Worm (Caenorhabditis elegans) whole organism, L4 larva: Measurements from ENCODE around the gene ecps-2.

ENCODE experiments used
- F10B5.3 ChIP-seq: sonication (generic microtip); optimal IDR thresholded peaks from 2 replicates; lab custom pipeline; 2016; ENCODE audit warnings: mild to moderate bottlenecking, missing genetic modification characterization, missing compliant biosample characterization
- F49E8.2 ChIP-seq: sonication (generic microtip); optimal IDR thresholded peaks from 2 replicates; lab custom pipeline; 2016; ENCODE audit warnings: missing compliant biosample characterization, mild to moderate bottlenecking, missing genetic modification characterization, borderline replicate concordance
- Y105C5A.15 ChIP-seq: fragments of 200-800 bp; sonication (Bioruptor generic); IDR thresholded peaks from 2 replicates; pipeline ENCODE4 v1.3.6; 2022; ENCODE audit warnings: missing genetic modification characterization, missing compliant biosample characterization
- ZK546.5 ChIP-seq, 2 experiments: sonication (generic microtip); optimal IDR thresholded peaks; 2 replicates each; lab custom pipeline; 2017; ENCODE audit warnings: missing biosample characterization in 2 of 2, missing genetic modification characterization in 2 of 2
- aha-1 ChIP-seq: fragments of 150-350 bp; peaks from one replicate; lab custom pipeline; 2014; ENCODE audit warnings: missing biosample characterization, missing genetic modification characterization
- ama-1 ChIP-seq: fragments of 150-350 bp; optimal IDR thresholded peaks from 2 replicates; lab custom pipeline; 2014; ENCODE audit warnings: inconsistent platforms, mixed read lengths
- ceh-20 ChIP-seq: fragments of 200-800 bp; sonication (Bioruptor generic); IDR thresholded peaks from 2 replicates; pipeline ENCODE4 v1.3.6; 2022; ENCODE audit warnings: missing genetic modification reagents, missing genetic modification characterization, missing compliant biosample characterization
- ceh-62 ChIP-seq: sonication (generic microtip); optimal IDR thresholded peaks from 2 replicates; lab custom pipeline; 2017; ENCODE audit warnings: missing biosample characterization, missing genetic modification characterization
- cey-2 ChIP-seq: sonication (generic microtip); optimal IDR thresholded peaks from 3 replicates; lab custom pipeline; 2017; ENCODE audit warnings: missing genetic modification characterization, mild to moderate bottlenecking, missing compliant biosample characterization, antibody characterized with exemption, borderline replicate concordance; ENCODE audit not compliant: insufficient read depth
- daf-19 ChIP-seq: fragments of 200-800 bp; sonication (Bioruptor generic); conservative IDR thresholded peaks from 2 replicates; pipeline ENCODE4 v1.3.6; 2022; ENCODE audit warnings: missing genetic modification characterization, missing compliant biosample characterization
- duxl-1 ChIP-seq: sonication (generic microtip); optimal IDR thresholded peaks from 2 replicates; lab custom pipeline; 2016; ENCODE audit warnings: mild to moderate bottlenecking, missing genetic modification characterization, moderate library complexity, missing compliant biosample characterization; ENCODE audit not compliant: poor library complexity
- egl-27 ChIP-seq: sonication (generic microtip); optimal IDR thresholded peaks from 3 replicates; lab custom pipeline; 2017; ENCODE audit warnings: missing biosample characterization, missing genetic modification reagents, missing genetic modification characterization
- fkh-10 ChIP-seq: fragments of 150-350 bp; optimal IDR thresholded peaks from 2 replicates; lab custom pipeline; 2014; ENCODE audit warnings: missing biosample characterization, missing genetic modification reagents, missing genetic modification characterization
- gei-8 ChIP-seq: fragments of 200-800 bp; sonication (Bioruptor generic); optimal IDR thresholded peaks from 2 replicates; lab custom pipeline; 2018; ENCODE audit warnings: mild to moderate bottlenecking, missing genetic modification characterization, missing compliant biosample characterization
- hlh-30 ChIP-seq: sonication (generic microtip); optimal IDR thresholded peaks from 2 replicates; lab custom pipeline; 2017; ENCODE audit warnings: antibody characterized with exemption, mild to moderate bottlenecking, missing genetic modification characterization, missing compliant biosample characterization; ENCODE audit not compliant: insufficient read depth
- lin-1 ChIP-seq: fragments of 200-800 bp; sonication (Bioruptor generic); IDR thresholded peaks from 2 replicates; pipeline ENCODE4 v1.3.6; 2022; ENCODE audit warnings: missing genetic modification reagents, missing genetic modification characterization, missing compliant biosample characterization
- lin-13 ChIP-seq: fragments of 150-350 bp; optimal IDR thresholded peaks from 2 replicates; lab custom pipeline; 2014; ENCODE audit warnings: missing biosample characterization, missing genetic modification reagents, missing genetic modification characterization
- lin-15B ChIP-seq: fragments of 150-350 bp; sonication (generic microtip); optimal IDR thresholded peaks from 3 replicates; lab custom pipeline; 2014; ENCODE audit warnings: missing biosample characterization, missing genetic modification characterization
- lin-29 ChIP-seq: fragments of 200-800 bp; sonication (Bioruptor generic); IDR thresholded peaks from 2 replicates; pipeline ENCODE4 v1.3.6; 2022; ENCODE audit warnings: missing genetic modification reagents, missing genetic modification characterization, missing compliant biosample characterization
- lin-38 ChIP-seq: fragments of 200-800 bp; sonication (Bioruptor generic); IDR thresholded peaks from 2 replicates; pipeline ENCODE4 v1.3.6; 2022; ENCODE audit warnings: missing genetic modification reagents, missing genetic modification characterization, missing compliant biosample characterization
- lin-39 ChIP-seq: fragments of 150-350 bp; optimal IDR thresholded peaks from 2 replicates; lab custom pipeline; 2014; ENCODE audit warnings: missing biosample characterization, missing genetic modification reagents, missing genetic modification characterization
- lir-3 ChIP-seq: sonication (generic microtip); optimal IDR thresholded peaks from 2 replicates; lab custom pipeline; 2016; ENCODE audit warnings: mild to moderate bottlenecking, missing genetic modification characterization, missing compliant biosample characterization
- lsy-2 ChIP-seq, 2 experiments: fragments of 150-350 bp in 1 of 2; sonication (generic microtip) in 1 of 2; optimal IDR thresholded peaks; 2 replicates each; lab custom pipeline; 2014 to 2017; ENCODE audit warnings: missing biosample characterization in 2 of 2, missing genetic modification characterization in 2 of 2
- mep-1 ChIP-seq: fragments of 150-350 bp; sonication (generic microtip); optimal IDR thresholded peaks from 3 replicates; lab custom pipeline; 2014; ENCODE audit warnings: missing biosample characterization, missing genetic modification characterization
- mxl-3 ChIP-seq: fragments of 200-800 bp; sonication (Bioruptor generic); optimal IDR thresholded peaks from 2 replicates; lab custom pipeline; 2018; ENCODE audit warnings: mild to moderate bottlenecking, missing genetic modification characterization, missing compliant biosample characterization
- nhr-10 ChIP-seq: fragments of 150-350 bp; optimal IDR thresholded peaks from 2 replicates; lab custom pipeline; 2014; ENCODE audit warnings: missing biosample characterization, missing genetic modification characterization
- nhr-102 ChIP-seq: sonication (generic microtip); optimal IDR thresholded peaks from 2 replicates; lab custom pipeline; 2016; ENCODE audit warnings: mild to moderate bottlenecking, missing genetic modification characterization, moderate library complexity, missing compliant biosample characterization
- nhr-111 ChIP-seq: fragments of 200-800 bp; sonication (Bioruptor generic); optimal IDR thresholded peaks from 2 replicates; lab custom pipeline; 2018; ENCODE audit warnings: mild to moderate bottlenecking, missing genetic modification characterization, missing compliant biosample characterization
- nhr-25 ChIP-seq: sonication (generic microtip); optimal IDR thresholded peaks from 2 replicates; lab custom pipeline; 2017; ENCODE audit warnings: missing genetic modification characterization, mild to moderate bottlenecking, missing compliant biosample characterization, antibody characterized with exemption, moderate library complexity, borderline replicate concordance; ENCODE audit not compliant: insufficient read depth
- nhr-42 ChIP-seq: fragments of 200-800 bp; sonication (Bioruptor generic); IDR thresholded peaks from 2 replicates; pipeline ENCODE4 v1.3.6; 2022; ENCODE audit warnings: missing genetic modification characterization, missing compliant biosample characterization
- nhr-6 ChIP-seq: fragments of 150-350 bp; optimal IDR thresholded peaks from 2 replicates; lab custom pipeline; 2014; ENCODE audit warnings: missing biosample characterization, missing genetic modification characterization
- pha-4 ChIP-seq, 2 experiments: fragments of 150-350 bp in 1 of 2; fragments of 200-800 bp in 1 of 2; sonication (Bioruptor generic) in 1 of 2; IDR thresholded peaks in 1 of 2; optimal IDR thresholded peaks in 1 of 2; 2 replicates each; pipeline versions ENCODE4 v1.3.6 to Lab custom; 2014 to 2022; ENCODE audit warnings: missing genetic modification characterization in 2 of 2, missing genetic modification reagents in 2 of 2, missing biosample characterization in 1 of 2, missing compliant biosample characterization in 1 of 2
- php-3 ChIP-seq: fragments of 200-800 bp; sonication (Bioruptor generic); IDR thresholded peaks from 2 replicates; pipeline ENCODE4 v1.3.6; 2022; ENCODE audit warnings: missing genetic modification reagents, missing genetic modification characterization, missing compliant biosample characterization
- saeg-2 ChIP-seq: fragments of 200-800 bp; sonication (Bioruptor generic); IDR thresholded peaks from 2 replicates; pipeline ENCODE4 v1.3.6; 2022; ENCODE audit warnings: missing genetic modification reagents, missing genetic modification characterization, missing compliant biosample characterization
- skn-1 ChIP-seq: fragments of 150-350 bp; optimal IDR thresholded peaks from 2 replicates; lab custom pipeline; 2014; ENCODE audit warnings: missing biosample characterization, missing genetic modification characterization
- snpc-4 ChIP-seq: fragments of 150-350 bp; optimal IDR thresholded peaks from 2 replicates; lab custom pipeline; 2014; ENCODE audit warnings: missing biosample characterization, missing genetic modification characterization
- tag-97 ChIP-seq: fragments of 200-800 bp; sonication (Bioruptor generic); IDR thresholded peaks from 2 replicates; pipeline ENCODE4 v1.3.6; 2022; ENCODE audit warnings: missing genetic modification characterization, missing compliant biosample characterization
- tra-1 ChIP-seq: fragments of 200-800 bp; sonication (Bioruptor generic); IDR thresholded peaks from 2 replicates; pipeline ENCODE4 v1.3.6; 2022; ENCODE audit warnings: missing genetic modification reagents, missing genetic modification characterization, missing compliant biosample characterization
- unc-62 ChIP-seq, 3 experiments: fragments of 150-350 bp in 1 of 3; sonication (generic microtip); optimal IDR thresholded peaks in 2 of 3; peaks in 1 of 3; 1 replicate in 1 of 3; 2 replicates in 2 of 3; lab custom pipeline; 2014 to 2017; ENCODE audit warnings: missing biosample characterization in 3 of 3, missing genetic modification characterization in 3 of 3, missing genetic modification reagents in 3 of 3, missing genotype in 1 of 3
- zag-1 ChIP-seq: fragments of 150-350 bp; optimal IDR thresholded peaks from 2 replicates; lab custom pipeline; 2014; ENCODE audit warnings: missing biosample characterization, missing genetic modification characterization
- zfp-2 ChIP-seq: sonication (generic microtip); optimal IDR thresholded peaks from 2 replicates; lab custom pipeline; 2016; ENCODE audit warnings: mild to moderate bottlenecking, missing genetic modification characterization, missing compliant biosample characterization
- zfp-3 ChIP-seq: fragments of 200-800 bp; sonication (Bioruptor generic); conservative IDR thresholded peaks from 2 replicates; pipeline ENCODE4 v1.3.6; 2022; ENCODE audit warnings: missing genetic modification reagents, missing genetic modification characterization, missing compliant biosample characterization
- zip-2 ChIP-seq: fragments of 150-350 bp; optimal IDR thresholded peaks from 2 replicates; lab custom pipeline; 2014; ENCODE audit warnings: missing biosample characterization, missing genetic modification characterization
- ztf-11 ChIP-seq: fragments of 150-350 bp; optimal IDR thresholded peaks from 2 replicates; lab custom pipeline; 2014; ENCODE audit warnings: missing biosample characterization, missing genetic modification characterization

Gene ecps-2

ce11 chrIII:10460427-10461163 lies 17.7 kb downstream of the ecps-2 start, which contains the start of gene ecps-1 (continued):
- peak; percentile 28 for TF ChIP-seq nhr-25 (tag; lab: Kevin White, UChicago)
- TF ChIP-seq lin-38 (GFP tag; lab: Robert Waterston, UW) = peak; percentile 99
- peak; percentile 78 for TF ChIP-seq nhr-42 (GFP tag; lab: Robert Waterston, UW)
- peak; percentile 80 for TF ChIP-seq duxl-1 (tag; lab: Kevin White, UChicago)
- TF ChIP-seq lir-3 = peak; percentile 21
- TF ChIP-seq daf-19 (GFP tag; lab: Robert Waterston, UW) = no peak
- peak; percentile 26 for TF ChIP-seq fkh-10 (GFP tag; lab: Kevin White, UChicago)
- TF ChIP-seq mep-1 (tag; lab: Kevin White, UChicago) = peak; percentile 94
- no peak for TF ChIP-seq snpc-4 (tag; lab: Kevin White, UChicago)
- no peak for TF ChIP-seq skn-1 (tag; lab: Kevin White, UChicago)
- TF ChIP-seq lin-1 (GFP tag; lab: Robert Waterston, UW) = peak; percentile 34; the same call in 1 of the 2 replicates
- 0 out of 2 replicates have a peak, but pooled peaks have one; percentile 74 for TF ChIP-seq pha-4 (GFP tag; IDR thresholded peaks at IDR 0.05; lab: Robert Waterston, UW)
- TF ChIP-seq pha-4 (tag; optimal IDR thresholded peaks at IDR 0.05; lab: Kevin White, UChicago) = peak; percentile 79
- peak; percentile 42 for TF ChIP-seq nhr-10

- no peak for TF ChIP-seq zfp-2 (tag; lab: Kevin White, UChicago)
- no peak for TF ChIP-seq unc-62 (GFP tag; optimal IDR thresholded peaks at IDR 0.05 in 1 of 2; lab: Kevin White, UChicago)
- TF ChIP-seq unc-62 (tag; optimal IDR thresholded peaks at IDR 0.05; lab: Kevin White, UChicago) = no peak
- peak; percentile 72 for TF ChIP-seq lin-15B (tag; lab: Kevin White, UChicago)
- TF ChIP-seq zfp-3 (GFP tag; lab: Robert Waterston, UW) = peak; percentile 80
- no peak for TF ChIP-seq ceh-62
- peak; percentile 62 for TF ChIP-seq nhr-111 (GFP tag; lab: Kevin White, UChicago)
- TF ChIP-seq ceh-20 = peak; percentile 92
- TF ChIP-seq tag-97 (GFP tag; lab: Robert Waterston, UW) = 0 out of 2 replicates have a peak, but pooled peaks have one; percentile 63
- no peak for TF ChIP-seq ztf-11 (tag; lab: Kevin White, UChicago)
- TF ChIP-seq saeg-2 (GFP tag; lab: Robert Waterston, UW) = 0 out of 2 replicates have a peak, but pooled peaks have one; percentile 61
- TF ChIP-seq daf-19 (GFP tag; lab: Robert Waterston, UW) = no peak
- no peak for TF ChIP-seq nhr-6 (tag; lab: Kevin White, UChicago)
- no peak for TF ChIP-seq zag-1
- peak; percentile 91 for TF ChIP-seq php-3
- peak; percentile 89 for TF ChIP-seq nhr-102 (tag; lab: Kevin White, UChicago)
- peak; percentile 54 for TF ChIP-seq gei-8 (GFP tag; lab: Kevin White, UChicago)
- no peak for TF ChIP-seq zip-2 (tag; lab: Kevin White, UChicago)
- TF ChIP-seq lin-39 (tag; lab: Kevin White, UChicago) = no peak
- peak; percentile 91 for TF ChIP-seq duxl-1 (tag; lab: Kevin White, UChicago)
- peak; percentile 65 for TF ChIP-seq F10B5.3 (tag; lab: Kevin White, UChicago)
- no peak for TF ChIP-seq cey-2 (tag; lab: Kevin White, UChicago)
- peak; percentile 91 for TF ChIP-seq pha-4 (GFP tag; IDR thresholded peaks at IDR 0.05; lab: Robert Waterston, UW)
- TF ChIP-seq pha-4 (tag; optimal IDR thresholded peaks at IDR 0.05; lab: Kevin White, UChicago) = no peak
- peak; percentile 68 for TF ChIP-seq F49E8.2 (tag; lab: Kevin White, UChicago)
- TF ChIP-seq lin-13 (GFP tag; lab: Kevin White, UChicago) = peak; percentile 83
- peak; percentile 84 for TF ChIP-seq lin-29 (GFP tag; lab: Robert Waterston, UW)
- no peak for TF ChIP-seq egl-27
- TF ChIP-seq ZK546.5 (tag; optimal IDR thresholded peaks at IDR 0.05; lab: Kevin White, UChicago) = peak in 1 of 2 experiments; percentile 30
- TF ChIP-seq ama-1 (lab: Kevin White, UChicago) = no peak
- TF ChIP-seq hlh-30 (tag; lab: Kevin White, UChicago) = peak; percentile 87
- peak; percentile 93 for TF ChIP-seq tra-1
- peak; percentile 88 for TF ChIP-seq nhr-42 (GFP tag; lab: Robert Waterston, UW)
- TF ChIP-seq lin-38 (GFP tag; lab: Robert Waterston, UW) = peak; percentile 98
- peak; percentile 49 to 78 for TF ChIP-seq lsy-2 (tag; optimal IDR thresholded peaks at IDR 0.05; lab: Kevin White, UChicago)
- TF ChIP-seq nhr-25 (tag; lab: Kevin White, UChicago) = no peak
- TF ChIP-seq lin-1 (GFP tag; lab: Robert Waterston, UW) = peak; percentile 98
- TF ChIP-seq Y105C5A.15 (GFP tag; lab: Robert Waterston, UW) = 0 out of 2 replicates have a peak, but pooled peaks have one; percentile 80
- TF ChIP-seq aha-1 (tag; lab: Kevin White, UChicago) = peak; percentile 91
- TF ChIP-seq mxl-3 (GFP tag; lab: Kevin White, UChicago) = peak; percentile 97
Observed at ce11 chrIII:10461164-10461546, 18.3 kb downstream of the ecps-2 start, which contains the start of gene atx-2. Gene atx-2 (plus strand): TSS chrIII:10461389.
